Fruit fly (Drosophila melanogaster): Measurements from ENCODE around the gene CG4757.

- no peak for TF ChIP-seq CG33017 (tag; optimal IDR thresholded peaks at IDR 0.05)
- no peak for TF ChIP-seq CG5204 (GFP tag; optimal IDR thresholded peaks at IDR 0.05)
- TF ChIP-seq cic (GFP tag; optimal IDR thresholded peaks at IDR 0.05), result peak; percentile 92
These were observed 37.1 kb downstream of the CG4757 start for dm6 chr3R:11198062-11198472.
